Worm (Caenorhabditis elegans) whole organism, young adult: Measurements from ENCODE around the gene T02H6.10.

Experiments used
- ama-1 ChIP-seq, 3 experiments: fragments of 150-350 bp in 1 of 3; sonication (generic microtip) in 2 of 3; optimal IDR thresholded peaks; 2 replicates each; lab custom pipeline; 2014 to 2018; ENCODE audit warnings: missing biosample characterization in 2 of 3, missing genetic modification characterization in 2 of 3, missing genetic modification reagents in 2 of 3
- attf-5 ChIP-seq: fragments of 200-800 bp; sonication (Bioruptor generic); optimal IDR thresholded peaks from 2 replicates; lab custom pipeline; 2018; ENCODE audit warnings: mild to moderate bottlenecking, missing genetic modification characterization, missing compliant biosample characterization
- ceh-100 ChIP-seq: fragments of 200-800 bp; sonication (Bioruptor generic); IDR thresholded peaks from 2 replicates; pipeline ENCODE4 v1.3.6; 2022; ENCODE audit warnings: missing genetic modification reagents, missing genetic modification characterization, missing compliant biosample characterization
- dpl-1 ChIP-seq: fragments of 150-350 bp; optimal IDR thresholded peaks from 2 replicates; lab custom pipeline; 2014; ENCODE audit warnings: missing biosample characterization, missing genetic modification reagents, missing genetic modification characterization
- gei-17 ChIP-seq: fragments of 200-800 bp; sonication (Bioruptor generic); optimal IDR thresholded peaks from 2 replicates; lab custom pipeline; 2018; ENCODE audit warnings: mild to moderate bottlenecking, missing genetic modification characterization, missing compliant biosample characterization
- him-1 ChIP-seq: sonication (generic microtip); optimal IDR thresholded peaks from 2 replicates; lab custom pipeline; 2016; ENCODE audit warnings: missing genotype, missing genetic modification reagents, missing genetic modification characterization, missing compliant biosample characterization
- lin-35 ChIP-seq, 3 experiments: fragments of 150-350 bp in 2 of 3; sonication (generic microtip) in 1 of 3; optimal IDR thresholded peaks; 2 replicates each; lab custom pipeline; 2014 to 2018; ENCODE audit warnings: missing biosample characterization in 3 of 3, missing genetic modification characterization in 3 of 3, missing genetic modification reagents in 3 of 3
- lsl-1 ChIP-seq: fragments of 200-800 bp; sonication (Bioruptor generic); optimal IDR thresholded peaks from 2 replicates; lab custom pipeline; 2018; ENCODE audit warnings: mild to moderate bottlenecking, missing genetic modification characterization, moderate library complexity, missing compliant biosample characterization
- mxl-1 ChIP-seq: sonication (generic microtip); optimal IDR thresholded peaks from 2 replicates; lab custom pipeline; 2016; ENCODE audit warnings: missing genetic modification characterization, missing compliant biosample characterization
- snpc-4 ChIP-seq, 5 experiments: fragments of 150-350 bp in 1 of 5; sonication (generic microtip) in 4 of 5; optimal IDR thresholded peaks; 2 replicates each; lab custom pipeline; 2014 to 2018; ENCODE audit warnings: missing genetic modification characterization in 5 of 5, missing biosample characterization in 3 of 5, antibody characterized with exemption in 2 of 5, mild to moderate bottlenecking in 2 of 5, missing compliant biosample characterization in 2 of 5, missing genotype in 2 of 5, moderate library complexity in 2 of 5, missing genetic modification reagents in 1 of 5

DNA sequence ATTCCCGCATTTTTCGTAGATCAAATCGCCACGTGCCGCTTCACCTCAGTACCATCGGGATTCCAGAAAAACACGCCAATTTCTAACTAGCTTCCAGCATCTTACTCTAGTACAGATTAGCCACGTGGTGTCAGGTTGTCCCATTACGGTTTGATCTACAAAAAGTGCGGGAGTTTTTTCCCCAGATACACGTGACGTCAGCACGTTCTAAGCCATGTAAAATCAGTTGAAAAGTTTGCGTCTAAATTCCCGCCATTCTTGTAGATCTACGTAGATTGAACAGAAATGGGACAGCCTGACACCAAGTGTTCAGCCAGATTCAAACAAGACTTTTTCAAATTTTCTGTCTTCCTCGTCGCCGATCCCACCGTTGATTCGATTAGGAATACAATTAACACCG lies 1.9 kb downstream of the T02H6.10 start, which contains the start of gene T02H6.9:
- TF ChIP-seq lsl-1 (GFP tag; lab: Kevin White, UChicago) (no peak), ama-1 (optimal IDR thresholded peaks at IDR 0.05; lab: Kevin White, UChicago) (no peak), ama-1 (GFP tag; optimal IDR thresholded peaks at IDR 0.05; lab: Kevin White, UChicago) (no peak), dpl-1 (GFP tag; lab: Kevin White, UChicago) (no peak), mxl-1 (tag; lab: Kevin White, UChicago) (no peak), ceh-100 (no peak), him-1 (tag; lab: Kevin White, UChicago) (no peak), snpc-4 (GFP tag; optimal IDR thresholded peaks at IDR 0.05; lab: Kevin White, UChicago) (no peak), snpc-4 (tag; optimal IDR thresholded peaks at IDR 0.05; lab: Kevin White, UChicago) (no peak), attf-5 (GFP tag; lab: Kevin White, UChicago) (no peak), lin-35 (GFP tag; optimal IDR thresholded peaks at IDR 0.05; lab: Kevin White, UChicago) (no peak), gei-17 (GFP tag; lab: Kevin White, UChicago) (no peak)
